Fruit fly (Drosophila melanogaster) whole organism, embryonic: Measurements from ENCODE around the gene CG10226.
A peak's percentile ranks its signal among the peaks of the same experiment; 100 is the strongest.

Source experiments
- Adf1 ChIP-seq: fragments of 200-800 bp; sonication (Bioruptor generic); IDR thresholded peaks from 2 replicates; pipeline ENCODE4 v1.3.6; 2022; ENCODE audit warnings: missing biosample characterization, missing genetic modification characterization
- BtbVII ChIP-seq: fragments of 200-800 bp; sonication (Bioruptor generic); optimal IDR thresholded peaks from 3 replicates; lab custom pipeline; 2017; ENCODE audit warnings: missing biosample characterization, mild to moderate bottlenecking, missing genetic modification characterization
- CG15514 ChIP-seq: fragments of 200-800 bp; sonication (Bioruptor generic); optimal IDR thresholded peaks from 3 replicates; lab custom pipeline; 2017; ENCODE audit warnings: missing biosample characterization, missing genetic modification characterization, mild to moderate bottlenecking, moderate library complexity, missing genetic modification reagents
- CG15601 ChIP-seq: fragments of 200-800 bp; sonication (Bioruptor generic); optimal IDR thresholded peaks from 3 replicates; lab custom pipeline; 2019; ENCODE audit warnings: missing biosample characterization, mild to moderate bottlenecking, missing genetic modification characterization, moderate library complexity
- CG18262 ChIP-seq: fragments of 200-800 bp; optimal IDR thresholded peaks from 3 replicates; lab custom pipeline; 2019; ENCODE audit warnings: missing biosample characterization, mild to moderate bottlenecking, missing genetic modification characterization, moderate library complexity
- CG2678 ChIP-seq: fragments of 200-800 bp; sonication (Bioruptor generic); optimal IDR thresholded peaks from 3 replicates; lab custom pipeline; 2019; ENCODE audit warnings: missing biosample characterization, mild to moderate bottlenecking, missing genetic modification characterization, moderate library complexity
- CG31365 ChIP-seq: fragments of 200-800 bp; sonication (Bioruptor generic); optimal IDR thresholded peaks from 2 replicates; lab custom pipeline; 2018; ENCODE audit warnings: missing biosample characterization, mild to moderate bottlenecking, missing genetic modification characterization
- CG4404 ChIP-seq: fragments of 200-800 bp; sonication (Bioruptor generic); IDR thresholded peaks from 2 replicates; pipeline ENCODE4 v1.3.6; 2022; ENCODE audit warnings: missing biosample characterization, missing genetic modification characterization
- CG4424 ChIP-seq: fragments of 200-800 bp; sonication (Bioruptor generic); optimal IDR thresholded peaks from 3 replicates; lab custom pipeline; 2016; ENCODE audit warnings: missing biosample characterization, missing genetic modification characterization
- CG6683 ChIP-seq: fragments of 200-800 bp; sonication (Bioruptor generic); optimal IDR thresholded peaks from 2 replicates; lab custom pipeline; 2017; ENCODE audit warnings: missing biosample characterization, mild to moderate bottlenecking, missing genetic modification characterization, missing genetic modification reagents
- CG6689 ChIP-seq: fragments of 200-800 bp; sonication (Bioruptor generic); IDR thresholded peaks from 2 replicates; pipeline ENCODE4 v1.3.6; 2022; ENCODE audit warnings: missing biosample characterization, missing genetic modification characterization
- CG7745 ChIP-seq: fragments of 200-800 bp; sonication (Bioruptor generic); optimal IDR thresholded peaks from 2 replicates; lab custom pipeline; 2018; ENCODE audit warnings: missing biosample characterization, mild to moderate bottlenecking, missing genetic modification characterization, moderate library complexity
- CG9817 ChIP-seq: fragments of 200-800 bp; sonication (Bioruptor generic); optimal IDR thresholded peaks from 2 replicates; lab custom pipeline; 2018; ENCODE audit warnings: missing biosample characterization, mild to moderate bottlenecking, missing genetic modification characterization, moderate library complexity
- Dip3 ChIP-seq: fragments of 200-800 bp; sonication (Bioruptor generic); optimal IDR thresholded peaks from 3 replicates; lab custom pipeline; 2016; ENCODE audit warnings: missing biosample characterization, missing genetic modification characterization
- Ets65A ChIP-seq: fragments of 200-800 bp; sonication (Bioruptor generic); peaks from one replicate; lab custom pipeline; 2016; ENCODE audit warnings: missing biosample characterization, missing genetic modification characterization
- HLHmδ ChIP-seq: fragments of 200-800 bp; sonication (Bioruptor generic); optimal IDR thresholded peaks from 2 replicates; lab custom pipeline; 2018; ENCODE audit warnings: missing biosample characterization, mild to moderate bottlenecking, missing genetic modification characterization, moderate library complexity
- Lhr ChIP-seq: fragments of 200-800 bp; sonication (Bioruptor generic); optimal IDR thresholded peaks from 3 replicates; lab custom pipeline; 2017; ENCODE audit warnings: mild to moderate bottlenecking, missing biosample characterization, missing genetic modification reagents, missing genetic modification characterization
- Mad ChIP-seq: fragments of 200-800 bp; sonication (Bioruptor generic); optimal IDR thresholded peaks from 2 replicates; lab custom pipeline; 2016; ENCODE audit warnings: missing biosample characterization, missing genetic modification characterization
- Neu2 ChIP-seq: fragments of 200-800 bp; sonication (Bioruptor generic); optimal IDR thresholded peaks from 3 replicates; lab custom pipeline; 2016; ENCODE audit warnings: missing biosample characterization, missing genetic modification characterization, borderline replicate concordance
- Optix ChIP-seq: fragments of 200-800 bp; sonication (Bioruptor generic); IDR thresholded peaks from 3 replicates; pipeline ENCODE4 v1.3.6; 2022; ENCODE audit warnings: missing biosample characterization, missing genetic modification characterization
- Poxn ChIP-seq: fragments of 200-800 bp; sonication (Bioruptor generic); IDR thresholded peaks from 2 replicates; pipeline ENCODE4 v1.3.6; 2022; ENCODE audit warnings: missing biosample characterization, missing genetic modification characterization
- ab ChIP-seq: fragments of 200-800 bp; sonication (Bioruptor generic); optimal IDR thresholded peaks from 2 replicates; lab custom pipeline; 2016; ENCODE audit warnings: missing biosample characterization, missing genetic modification characterization
- amos ChIP-seq: fragments of 200-800 bp; sonication (Bioruptor generic); IDR thresholded peaks from 2 replicates; pipeline ENCODE4 v1.3.6; 2022; ENCODE audit warnings: missing biosample characterization, missing genetic modification characterization; ENCODE audit not compliant: partially characterized antibody
- ara ChIP-seq: fragments of 200-800 bp; sonication (Bioruptor generic); IDR thresholded peaks from 2 replicates; pipeline ENCODE4 v1.3.6; 2022; ENCODE audit warnings: missing biosample characterization, missing genetic modification characterization
- az2 ChIP-seq: fragments of 200-800 bp; sonication (Bioruptor generic); optimal IDR thresholded peaks from 3 replicates; lab custom pipeline; 2016; ENCODE audit warnings: missing biosample characterization, missing genetic modification characterization
- dpn ChIP-seq, 2 experiments: fragments of 200-800 bp; sonication (Bioruptor generic); optimal IDR thresholded peaks; 3 replicates each; lab custom pipeline; 2016; ENCODE audit warnings: missing biosample characterization in 2 of 2, missing genetic modification characterization in 2 of 2
- emc ChIP-seq: fragments of 200-800 bp; sonication (Bioruptor generic); optimal IDR thresholded peaks from 2 replicates; lab custom pipeline; 2016; ENCODE audit warnings: missing biosample characterization, missing genetic modification characterization
- grau ChIP-seq: fragments of 200-800 bp; optimal IDR thresholded peaks from 3 replicates; lab custom pipeline; 2019; ENCODE audit warnings: missing biosample characterization, mild to moderate bottlenecking, missing genetic modification characterization, moderate library complexity
- gsb-n ChIP-seq: fragments of 200-800 bp; sonication (Bioruptor generic); optimal IDR thresholded peaks from 3 replicates; lab custom pipeline; 2018; ENCODE audit warnings: missing biosample characterization, mild to moderate bottlenecking, missing genetic modification characterization
- hb ChIP-seq: fragments of 200-800 bp; sonication (Bioruptor generic); IDR thresholded peaks from 3 replicates; pipeline ENCODE4 v1.3.6; 2022; ENCODE audit warnings: missing biosample characterization, missing genetic modification characterization; ENCODE audit not compliant: partially characterized antibody
- hbn ChIP-seq: fragments of 200-800 bp; sonication (Bioruptor generic); IDR thresholded peaks from 2 replicates; pipeline ENCODE4 v1.3.6; 2022; ENCODE audit warnings: missing biosample characterization, missing genetic modification characterization; ENCODE audit not compliant: partially characterized antibody
- lab ChIP-seq: fragments of 200-800 bp; sonication (Bioruptor generic); optimal IDR thresholded peaks from 3 replicates; lab custom pipeline; 2017; ENCODE audit warnings: missing biosample characterization, missing genetic modification characterization, mild to moderate bottlenecking, moderate library complexity, missing genetic modification reagents
- luna ChIP-seq: fragments of 200-800 bp; sonication (Bioruptor generic); optimal IDR thresholded peaks from 2 replicates; lab custom pipeline; 2016; ENCODE audit warnings: missing biosample characterization, missing genetic modification characterization
- odd ChIP-seq: fragments of 200-800 bp; sonication (Bioruptor generic); optimal IDR thresholded peaks from 2 replicates; lab custom pipeline; 2017; ENCODE audit warnings: missing biosample characterization, mild to moderate bottlenecking, missing genetic modification characterization
- phol ChIP-seq: fragments of 200-800 bp; sonication (Bioruptor generic); optimal IDR thresholded peaks from 3 replicates; lab custom pipeline; 2018; ENCODE audit warnings: missing biosample characterization, mild to moderate bottlenecking, missing genetic modification characterization, moderate library complexity
- prd ChIP-seq, 3 experiments: fragments of >200 bp in 2 of 3; fragments of 200-800 bp in 1 of 3; sonication (Bioruptor generic) in 1 of 3; optimal IDR thresholded peaks in 2 of 3; IDR thresholded peaks in 1 of 3; 2 replicates in 2 of 3; 3 replicates in 1 of 3; pipeline versions ENCODE4 v1.3.6 to Lab custom; 2017 to 2022; ENCODE audit warnings: missing biosample characterization in 1 of 3, missing genetic modification characterization in 1 of 3
- psq ChIP-seq: fragments of 200-800 bp; sonication (Bioruptor generic); optimal IDR thresholded peaks from 2 replicates; lab custom pipeline; 2017; ENCODE audit warnings: missing biosample characterization, missing genetic modification characterization
- ranshi ChIP-seq: fragments of 200-800 bp; sonication (Bioruptor generic); IDR thresholded peaks from 2 replicates; pipeline ENCODE4 v1.3.6; 2022; ENCODE audit warnings: missing biosample characterization, missing genetic modification characterization
- rib ChIP-seq: fragments of 200-800 bp; sonication (Bioruptor generic); IDR thresholded peaks from 2 replicates; pipeline ENCODE4 v1.3.6; 2022; ENCODE audit warnings: missing biosample characterization, missing genetic modification characterization
- ro ChIP-seq: fragments of 200-800 bp; sonication (Bioruptor generic); IDR thresholded peaks from 2 replicates; pipeline ENCODE4 v1.3.6; 2022; ENCODE audit warnings: missing biosample characterization, missing genetic modification characterization
- scrt ChIP-seq: fragments of 200-800 bp; sonication (Bioruptor generic); optimal IDR thresholded peaks from 2 replicates; lab custom pipeline; 2018; ENCODE audit warnings: missing biosample characterization, mild to moderate bottlenecking, missing genetic modification characterization, moderate library complexity
- sr ChIP-seq: fragments of 200-800 bp; sonication (Bioruptor generic); IDR thresholded peaks from 3 replicates; pipeline ENCODE4 v1.3.6; 2022; ENCODE audit warnings: missing biosample characterization, missing genetic modification characterization
- tap ChIP-seq: fragments of 200-800 bp; optimal IDR thresholded peaks from 3 replicates; lab custom pipeline; 2019; ENCODE audit warnings: missing biosample characterization, mild to moderate bottlenecking, missing genetic modification characterization, moderate library complexity
- wdn ChIP-seq: fragments of 200-800 bp; sonication (Bioruptor generic); IDR thresholded peaks from 2 replicates; pipeline ENCODE4 v1.3.6; 2022; ENCODE audit warnings: missing biosample characterization, missing genetic modification characterization

CG10226 gene

DNA sequence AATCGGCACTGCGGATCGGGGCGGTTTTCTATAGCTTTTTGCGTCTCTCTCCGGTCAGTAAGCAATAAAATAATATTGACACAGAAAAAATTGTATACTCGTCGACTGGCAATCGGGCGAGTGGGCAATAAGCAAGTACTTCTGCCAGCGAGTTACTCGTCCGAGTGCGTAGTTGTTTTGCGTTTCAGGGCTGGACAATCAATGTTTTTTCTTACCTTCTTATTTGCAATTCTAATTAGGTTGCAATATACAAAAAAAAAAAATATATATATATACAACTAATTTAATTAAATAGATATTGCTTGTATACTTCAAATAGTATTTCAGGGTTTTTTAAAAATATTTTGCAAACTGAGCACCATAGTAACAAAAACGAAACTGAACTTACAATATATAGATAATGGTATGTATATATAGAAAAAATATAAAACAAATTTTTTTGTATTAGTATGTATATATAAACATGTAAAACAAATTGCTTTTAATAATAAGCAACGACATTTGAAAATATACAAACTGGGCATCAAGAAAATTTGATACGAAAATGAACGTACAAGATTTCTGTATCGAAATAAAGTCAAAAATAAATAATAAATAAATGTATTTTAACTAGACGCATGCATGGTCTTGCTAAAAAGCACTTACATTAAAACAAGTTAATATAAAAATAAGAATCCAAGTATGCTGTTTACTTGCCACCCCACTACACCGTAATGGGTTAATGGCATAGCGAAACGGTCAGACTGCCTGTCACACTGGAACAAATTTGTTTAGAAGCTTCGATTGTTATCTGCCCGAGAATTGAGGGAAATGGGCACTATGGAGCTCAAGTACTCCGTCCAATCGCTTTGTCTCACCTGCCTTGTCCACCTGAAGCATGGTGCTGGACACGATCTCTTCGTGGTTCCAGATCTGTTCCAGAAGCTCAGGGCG is 50.6 kb downstream of the CG10226 start, which contains the start of the genes D19A and CG7386 (continued):
- no peak for TF ChIP-seq rib
- TF ChIP-seq CG18262 (tag; lab: Kevin White, UChicago): peak; percentile 62
- TF ChIP-seq Poxn (GFP tag; lab: Robert Waterston, UW): no peak
- TF ChIP-seq, all 482 proteins: peak for 288

DNA sequence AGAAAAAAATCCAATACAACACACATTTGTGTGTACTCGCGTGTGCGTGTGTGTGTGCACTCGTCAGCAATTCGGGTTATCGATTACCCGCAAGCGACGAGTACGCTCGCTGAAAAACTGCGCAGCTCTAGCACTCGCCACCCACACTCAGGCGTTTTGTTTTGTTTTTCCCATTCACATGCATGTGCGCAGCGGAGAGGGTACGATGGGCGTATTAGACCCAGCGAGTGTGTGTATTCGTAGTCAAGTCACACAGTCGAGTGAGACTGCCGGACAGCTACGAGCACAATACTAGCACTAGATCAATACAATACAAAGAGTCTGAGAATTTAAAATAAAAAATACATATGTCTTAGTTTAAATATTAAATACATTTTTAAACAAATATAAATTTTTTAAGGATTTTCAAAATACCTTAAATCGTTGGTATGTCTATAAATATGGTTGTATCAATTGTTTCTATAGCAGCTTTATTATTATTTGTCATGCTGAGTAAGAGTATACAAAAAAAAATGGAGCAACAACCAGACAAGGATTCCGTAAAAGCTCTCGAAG is 54.9 kb downstream of the CG10226 start, which contains the start of the genes D19B and CG43293:
Gene D19B (minus strand): TSS at position 37 of the 555 bp plus-strand sequence.
Gene CG43293 (plus strand): TSS at position 306 of the 555 bp plus-strand sequence.
- TF ChIP-seq odd (no peak), az2 (GFP tag; lab: Kevin White, UChicago) (peak; percentile 94), tap (tag; lab: Kevin White, UChicago) (peak; percentile 75), CG15514 (peak; percentile 85), scrt (peak; percentile 73), Poxn (GFP tag; lab: Robert Waterston, UW) (peak; percentile 73), hbn (peak; percentile 45; the same call in 1 of the 2 replicates), CG4404 (GFP tag; lab: Robert Waterston, UW) (peak; percentile 73), prd (optimal IDR thresholded peaks at IDR 0.05; lab: Kevin White, UChicago) (no peak), prd (GFP tag; IDR thresholded peaks at IDR 0.05; lab: Robert Waterston, UW) (peak; percentile 94), CG6689 (GFP tag; lab: Robert Waterston, UW) (peak; percentile 84), sr (peak; percentile 61), ranshi (GFP tag; lab: Robert Waterston, UW) (peak; percentile 90), CG9817 (tag; lab: Kevin White, UChicago) (peak; percentile 80), gsb-n (tag; lab: Kevin White, UChicago) (peak; percentile 82), grau (tag; lab: Kevin White, UChicago) (peak; percentile 85), CG6683 (peak; percentile 69), ab (peak; percentile 72), luna (GFP tag; lab: Kevin White, UChicago) (peak; percentile 11), ara (GFP tag; lab: Robert Waterston, UW) (peak; percentile 88), CG31365 (peak; percentile 58), phol (tag; lab: Kevin White, UChicago) (peak; percentile 81), Lhr (peak; percentile 63), BtbVII (peak; percentile 81), Neu2 (GFP tag; lab: Kevin White, UChicago) (peak; percentile 26), Dip3 (GFP tag; lab: Kevin White, UChicago) (peak; percentile 83), psq (GFP tag; lab: Kevin White, UChicago) (peak; percentile 81), lab (GFP tag; lab: Kevin White, UChicago) (peak; percentile 93), CG2678 (tag; lab: Kevin White, UChicago) (peak; percentile 90), Optix (GFP tag; lab: Robert Waterston, UW) (peak; percentile 93), amos (GFP tag; lab: Robert Waterston, UW) (peak; percentile 55; the same call in 1 of the 2 replicates), CG4424 (GFP tag; lab: Kevin White, UChicago) (peak; percentile 88), Adf1 (GFP tag; lab: Robert Waterston, UW) (peak; percentile 80), dpn (GFP tag; optimal IDR thresholded peaks at IDR 0.05; lab: Kevin White, UChicago) (peak; percentile 92 to 93), emc (GFP tag; lab: Kevin White, UChicago) (peak; percentile 31), hb (GFP tag; lab: Robert Waterston, UW) (no peak), CG7745 (tag; lab: Kevin White, UChicago) (no peak), CG15601 (peak; percentile 73), Ets65A (GFP tag; lab: Kevin White, UChicago) (peak; percentile 98), Mad (GFP tag; lab: Kevin White, UChicago) (peak; percentile 87), ro (peak; percentile 77), HLHmδ (GFP tag; lab: Kevin White, UChicago) (peak; percentile 81), wdn (peak; percentile 87)
